Worm (Caenorhabditis elegans) whole organism, L2 larva: ENCODE measurements around the gene rom-1.

Experiments
- mdl-1 ChIP-seq, 2 experiments: fragments of 150-350 bp in 1 of 2; sonication (generic microtip) in 1 of 2; optimal IDR thresholded peaks; 2 replicates each; lab custom pipeline; 2017; ENCODE audit warnings: missing biosample characterization in 2 of 2, missing genetic modification characterization in 2 of 2
- nhr-237 ChIP-seq: fragments of 150-350 bp; optimal IDR thresholded peaks from 2 replicates; lab custom pipeline; 2014; ENCODE audit warnings: missing biosample characterization, missing genetic modification characterization
- unc-62 ChIP-seq: fragments of 150-350 bp; optimal IDR thresholded peaks from 2 replicates; lab custom pipeline; 2014; ENCODE audit warnings: missing biosample characterization, missing genetic modification reagents, missing genetic modification characterization
- zag-1 ChIP-seq: fragments of 150-350 bp; optimal IDR thresholded peaks from 2 replicates; lab custom pipeline; 2014; ENCODE audit warnings: missing biosample characterization, missing genetic modification characterization

DNA sequence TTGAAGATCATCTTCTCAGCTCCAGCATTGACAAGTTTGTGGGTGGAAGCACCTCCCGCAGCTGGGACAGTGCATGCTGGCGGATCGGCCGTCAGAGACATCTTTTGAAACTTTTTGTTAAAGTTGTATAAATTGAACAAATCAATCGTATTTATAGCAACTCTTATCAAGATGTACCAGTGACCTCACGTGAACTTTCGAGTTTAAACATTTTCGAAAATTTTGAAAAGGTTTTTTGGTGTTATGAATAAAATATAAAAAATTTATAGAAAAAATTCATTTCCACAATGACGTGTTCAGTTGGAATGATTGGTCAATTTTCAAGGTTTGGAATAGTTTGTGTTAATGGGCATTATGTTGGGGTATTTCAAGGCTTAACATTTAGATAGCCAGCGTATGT lies 38.4 kb upstream of the rom-1 start, which contains the start of the genes msd-4 and C35D10.3:
- TF ChIP-seq mdl-1 (tag; optimal IDR thresholded peaks at IDR 0.05; lab: Kevin White, UChicago), result no peak
- TF ChIP-seq zag-1 (tag; lab: Kevin White, UChicago), result no peak
- no peak for TF ChIP-seq unc-62 (GFP tag; lab: Kevin White, UChicago)
- TF ChIP-seq nhr-237 (tag; lab: Kevin White, UChicago), result no peak
